Worm (Caenorhabditis elegans) whole organism, L4 larva: Measurements from ENCODE around the gene sru-25.

Source experiments
- F10B5.3 ChIP-seq: sonication (generic microtip); optimal IDR thresholded peaks from 2 replicates; lab custom pipeline; 2016; ENCODE audit warnings: mild to moderate bottlenecking, missing genetic modification characterization, missing compliant biosample characterization
- F44E2.7 ChIP-seq: fragments of 200-800 bp; sonication (Bioruptor generic); IDR thresholded peaks from 2 replicates; pipeline ENCODE4 v2.1.2; 2022; ENCODE audit warnings: missing genetic modification characterization, missing compliant biosample characterization
- T20F7.1 ChIP-seq: fragments of 200-800 bp; sonication (Bioruptor generic); optimal IDR thresholded peaks from 2 replicates; lab custom pipeline; 2018; ENCODE audit warnings: mild to moderate bottlenecking, missing genetic modification characterization, missing compliant biosample characterization
- Y48G9A.11 ChIP-seq: fragments of 200-800 bp; sonication (Bioruptor generic); IDR thresholded peaks from 2 replicates; pipeline ENCODE4 v1.3.6; 2022; ENCODE audit warnings: missing genetic modification reagents, missing genetic modification characterization, missing compliant biosample characterization
- Y75B8A.6 ChIP-seq: fragments of 200-800 bp; sonication (Bioruptor generic); IDR thresholded peaks from 2 replicates; pipeline ENCODE4 v1.3.6; 2022; ENCODE audit warnings: missing genetic modification reagents, missing genetic modification characterization, missing compliant biosample characterization
- ZK337.2 ChIP-seq: fragments of 200-800 bp; sonication (Bioruptor generic); IDR thresholded peaks from 2 replicates; pipeline ENCODE4 v1.3.6; 2022; ENCODE audit warnings: missing genetic modification reagents, missing genetic modification characterization, missing compliant biosample characterization
- ZK546.5 ChIP-seq, 2 experiments: sonication (generic microtip); optimal IDR thresholded peaks; 2 replicates each; lab custom pipeline; 2017; ENCODE audit warnings: missing biosample characterization in 2 of 2, missing genetic modification characterization in 2 of 2
- aly-2 ChIP-seq: sonication (generic microtip); optimal IDR thresholded peaks from 2 replicates; lab custom pipeline; 2018; ENCODE audit warnings: missing biosample characterization, missing genetic modification characterization
- ceh-44 ChIP-seq: fragments of 200-800 bp; sonication (Bioruptor generic); IDR thresholded peaks from 2 replicates; pipeline ENCODE4 v1.3.6; 2022; ENCODE audit warnings: missing genetic modification reagents, missing genetic modification characterization, missing compliant biosample characterization
- ctbp-1 ChIP-seq: fragments of 200-800 bp; sonication (Bioruptor generic); IDR thresholded peaks from 2 replicates; pipeline ENCODE4 v1.3.6; 2022; ENCODE audit warnings: missing genetic modification reagents, missing genetic modification characterization, missing compliant biosample characterization
- daf-12 ChIP-seq: fragments of 150-350 bp; optimal IDR thresholded peaks from 2 replicates; lab custom pipeline; 2014; ENCODE audit warnings: missing biosample characterization, missing genetic modification reagents, missing genetic modification characterization
- daf-16 ChIP-seq, 3 experiments: sonication (generic microtip); optimal IDR thresholded peaks; 2 replicates each; lab custom pipeline; 2016 to 2017; ENCODE audit warnings: missing genetic modification characterization in 3 of 3, missing genetic modification reagents in 3 of 3, mild to moderate bottlenecking in 2 of 3, missing compliant biosample characterization in 2 of 3, missing biosample characterization in 1 of 3, moderate library complexity in 1 of 3
- dmd-6 ChIP-seq: fragments of 200-800 bp; sonication (Bioruptor generic); IDR thresholded peaks from 2 replicates; pipeline ENCODE4 v1.3.6; 2022; ENCODE audit warnings: missing genetic modification reagents, missing genetic modification characterization, missing compliant biosample characterization
- dve-1 ChIP-seq: sonication (generic microtip); optimal IDR thresholded peaks from 2 replicates; lab custom pipeline; 2017; ENCODE audit warnings: antibody characterized with exemption, mild to moderate bottlenecking, missing genetic modification characterization, missing compliant biosample characterization; ENCODE audit not compliant: insufficient read depth
- egl-27 ChIP-seq: sonication (generic microtip); optimal IDR thresholded peaks from 3 replicates; lab custom pipeline; 2017; ENCODE audit warnings: missing biosample characterization, missing genetic modification reagents, missing genetic modification characterization
- fos-1 ChIP-seq: fragments of 150-350 bp; optimal IDR thresholded peaks from 2 replicates; lab custom pipeline; 2014; ENCODE audit warnings: missing biosample characterization, missing genetic modification characterization
- gei-8 ChIP-seq: fragments of 200-800 bp; sonication (Bioruptor generic); optimal IDR thresholded peaks from 2 replicates; lab custom pipeline; 2018; ENCODE audit warnings: mild to moderate bottlenecking, missing genetic modification characterization, missing compliant biosample characterization
- hif-1 ChIP-seq, 2 experiments: sonication (generic microtip); optimal IDR thresholded peaks; 2 replicates each; lab custom pipeline; 2016 to 2017; ENCODE audit warnings: missing compliant biosample characterization in 2 of 2, missing genetic modification characterization in 2 of 2, missing genetic modification reagents in 2 of 2, missing genotype in 2 of 2, mild to moderate bottlenecking in 1 of 2
- hlh-30 ChIP-seq: sonication (generic microtip); optimal IDR thresholded peaks from 2 replicates; lab custom pipeline; 2017; ENCODE audit warnings: antibody characterized with exemption, mild to moderate bottlenecking, missing genetic modification characterization, missing compliant biosample characterization; ENCODE audit not compliant: insufficient read depth
- hmg-1.1 ChIP-seq: fragments of 200-800 bp; sonication (Bioruptor generic); IDR thresholded peaks from 2 replicates; pipeline ENCODE4 v1.3.6; 2022; ENCODE audit warnings: missing genetic modification reagents, missing genetic modification characterization, missing compliant biosample characterization
- lin-1 ChIP-seq: fragments of 200-800 bp; sonication (Bioruptor generic); IDR thresholded peaks from 2 replicates; pipeline ENCODE4 v1.3.6; 2022; ENCODE audit warnings: missing genetic modification reagents, missing genetic modification characterization, missing compliant biosample characterization
- lin-13 ChIP-seq: fragments of 150-350 bp; optimal IDR thresholded peaks from 2 replicates; lab custom pipeline; 2014; ENCODE audit warnings: missing biosample characterization, missing genetic modification reagents, missing genetic modification characterization
- lin-38 ChIP-seq: fragments of 200-800 bp; sonication (Bioruptor generic); IDR thresholded peaks from 2 replicates; pipeline ENCODE4 v1.3.6; 2022; ENCODE audit warnings: missing genetic modification reagents, missing genetic modification characterization, missing compliant biosample characterization
- lin-39 ChIP-seq: fragments of 150-350 bp; optimal IDR thresholded peaks from 2 replicates; lab custom pipeline; 2014; ENCODE audit warnings: missing biosample characterization, missing genetic modification reagents, missing genetic modification characterization
- lir-3 ChIP-seq: sonication (generic microtip); optimal IDR thresholded peaks from 2 replicates; lab custom pipeline; 2016; ENCODE audit warnings: mild to moderate bottlenecking, missing genetic modification characterization, missing compliant biosample characterization
- lsy-2 ChIP-seq, 2 experiments: fragments of 150-350 bp in 1 of 2; sonication (generic microtip) in 1 of 2; optimal IDR thresholded peaks; 2 replicates each; lab custom pipeline; 2014 to 2017; ENCODE audit warnings: missing biosample characterization in 2 of 2, missing genetic modification characterization in 2 of 2
- mdl-1 ChIP-seq, 2 experiments: fragments of 150-350 bp in 1 of 2; sonication (generic microtip) in 1 of 2; optimal IDR thresholded peaks; 2 replicates each; lab custom pipeline; 2014 to 2017; ENCODE audit warnings: missing biosample characterization in 2 of 2, missing genetic modification characterization in 2 of 2
- mep-1 ChIP-seq: fragments of 150-350 bp; sonication (generic microtip); optimal IDR thresholded peaks from 3 replicates; lab custom pipeline; 2014; ENCODE audit warnings: missing biosample characterization, missing genetic modification characterization
- mes-2 ChIP-seq: sonication (generic microtip); optimal IDR thresholded peaks from 2 replicates; lab custom pipeline; 2016; ENCODE audit warnings: missing genotype, mild to moderate bottlenecking, missing genetic modification characterization, missing compliant biosample characterization; ENCODE audit not compliant: poor library complexity, severe bottlenecking
- nhr-28 ChIP-seq: fragments of 150-350 bp; optimal IDR thresholded peaks from 2 replicates; lab custom pipeline; 2014; ENCODE audit warnings: missing biosample characterization, missing genetic modification characterization
- nhr-48 ChIP-seq: sonication (generic microtip); optimal IDR thresholded peaks from 2 replicates; lab custom pipeline; 2016; ENCODE audit warnings: mild to moderate bottlenecking, missing genetic modification characterization, missing compliant biosample characterization
- nhr-6 ChIP-seq: fragments of 150-350 bp; optimal IDR thresholded peaks from 2 replicates; lab custom pipeline; 2014; ENCODE audit warnings: missing biosample characterization, missing genetic modification characterization
- pha-4 ChIP-seq, 2 experiments: fragments of 150-350 bp in 1 of 2; fragments of 200-800 bp in 1 of 2; sonication (Bioruptor generic) in 1 of 2; IDR thresholded peaks in 1 of 2; optimal IDR thresholded peaks in 1 of 2; 2 replicates each; pipeline versions ENCODE4 v1.3.6 to Lab custom; 2014 to 2022; ENCODE audit warnings: missing genetic modification characterization in 2 of 2, missing genetic modification reagents in 2 of 2, missing biosample characterization in 1 of 2, missing compliant biosample characterization in 1 of 2
- pqm-1 ChIP-seq: sonication (generic microtip); optimal IDR thresholded peaks from 2 replicates; lab custom pipeline; 2017; ENCODE audit warnings: missing biosample characterization, missing genetic modification characterization
- skn-1 ChIP-seq: fragments of 150-350 bp; optimal IDR thresholded peaks from 2 replicates; lab custom pipeline; 2014; ENCODE audit warnings: missing biosample characterization, missing genetic modification characterization
- snpc-1.2 ChIP-seq: fragments of 200-800 bp; sonication (Bioruptor generic); IDR thresholded peaks from 2 replicates; pipeline ENCODE4 v1.3.6; 2022; ENCODE audit warnings: missing genetic modification reagents, missing genetic modification characterization, missing compliant biosample characterization
- spr-1 ChIP-seq: sonication (generic microtip); optimal IDR thresholded peaks from 2 replicates; lab custom pipeline; 2016; ENCODE audit warnings: mild to moderate bottlenecking, missing genetic modification characterization, missing compliant biosample characterization
- spr-3 ChIP-seq: fragments of 200-800 bp; sonication (Bioruptor generic); optimal IDR thresholded peaks from 2 replicates; lab custom pipeline; 2018; ENCODE audit warnings: mild to moderate bottlenecking, missing genetic modification characterization, missing compliant biosample characterization
- tag-97 ChIP-seq: fragments of 200-800 bp; sonication (Bioruptor generic); IDR thresholded peaks from 2 replicates; pipeline ENCODE4 v1.3.6; 2022; ENCODE audit warnings: missing genetic modification characterization, missing compliant biosample characterization
- tra-1 ChIP-seq: fragments of 200-800 bp; sonication (Bioruptor generic); IDR thresholded peaks from 2 replicates; pipeline ENCODE4 v1.3.6; 2022; ENCODE audit warnings: missing genetic modification reagents, missing genetic modification characterization, missing compliant biosample characterization
- unc-39 ChIP-seq: sonication (generic microtip); optimal IDR thresholded peaks from 2 replicates; lab custom pipeline; 2017; ENCODE audit warnings: missing biosample characterization, missing genetic modification characterization
- unc-62 ChIP-seq, 3 experiments: fragments of 150-350 bp in 1 of 3; sonication (generic microtip); optimal IDR thresholded peaks in 2 of 3; peaks in 1 of 3; 1 replicate in 1 of 3; 2 replicates in 2 of 3; lab custom pipeline; 2014 to 2017; ENCODE audit warnings: missing biosample characterization in 3 of 3, missing genetic modification characterization in 3 of 3, missing genetic modification reagents in 3 of 3, missing genotype in 1 of 3
- vab-7 ChIP-seq: fragments of 200-800 bp; sonication (Bioruptor generic); IDR thresholded peaks from 2 replicates; pipeline ENCODE4 v1.3.6; 2022; ENCODE audit warnings: missing genetic modification reagents, missing genetic modification characterization, missing compliant biosample characterization
- ztf-11 ChIP-seq: fragments of 150-350 bp; optimal IDR thresholded peaks from 2 replicates; lab custom pipeline; 2014; ENCODE audit warnings: missing biosample characterization, missing genetic modification characterization
- ztf-7 ChIP-seq: fragments of 150-350 bp; optimal IDR thresholded peaks from 2 replicates; lab custom pipeline; 2014; ENCODE audit warnings: missing biosample characterization, missing genetic modification characterization

Gene sru-25

ce11 chrV:635630-636029 lies 38.5 kb downstream of the sru-25 start (continued):
- TF ChIP-seq mdl-1 (tag; optimal IDR thresholded peaks at IDR 0.05; lab: Kevin White, UChicago) = peak; percentile 15 to 74
- TF ChIP-seq snpc-1.2 (GFP tag; lab: Robert Waterston, UW) = no peak
- TF ChIP-seq tra-1 = no peak
- no peak for TF ChIP-seq lir-3 (tag; lab: Kevin White, UChicago)
- no peak for TF ChIP-seq pha-4 (GFP tag; IDR thresholded peaks at IDR 0.05; lab: Robert Waterston, UW)
- no peak for TF ChIP-seq pha-4 (tag; optimal IDR thresholded peaks at IDR 0.05; lab: Kevin White, UChicago)
- no peak for TF ChIP-seq unc-62 (GFP tag; optimal IDR thresholded peaks at IDR 0.05 in 1 of 2; lab: Kevin White, UChicago)
- TF ChIP-seq unc-62 (tag; optimal IDR thresholded peaks at IDR 0.05; lab: Kevin White, UChicago) = no peak
- TF ChIP-seq hif-1 (tag; optimal IDR thresholded peaks at IDR 0.05; lab: Kevin White, UChicago) = peak in 1 of 2 experiments; percentile 4
- peak; percentile 66 for TF ChIP-seq dve-1 (tag; lab: Kevin White, UChicago)
- no peak for TF ChIP-seq nhr-6 (tag; lab: Kevin White, UChicago)
- no peak for TF ChIP-seq unc-39
- no peak for TF ChIP-seq spr-3 (GFP tag; lab: Kevin White, UChicago)
- peak in 1 of 2 experiments; percentile 2 for TF ChIP-seq lsy-2 (tag; optimal IDR thresholded peaks at IDR 0.05; lab: Kevin White, UChicago)
- peak; percentile 66 for TF ChIP-seq pqm-1 (tag; lab: Kevin White, UChicago)
- TF ChIP-seq hmg-1.1 (GFP tag; lab: Robert Waterston, UW) = 0 out of 2 replicates have a peak, but pooled peaks have one; percentile 16
- no peak for TF ChIP-seq egl-27
- TF ChIP-seq daf-16 (GFP tag; optimal IDR thresholded peaks at IDR 0.05; lab: Kevin White, UChicago) = no peak
- TF ChIP-seq daf-16 (tag; optimal IDR thresholded peaks at IDR 0.05; lab: Kevin White, UChicago) = peak; percentile 40

ce11 chrV:634855-635254 lies 39.3 kb downstream of the sru-25 start, which contains the start of gene F48G7.10:
F48G7.10 (minus strand) TSS chrV:634955.
- TF ChIP-seq tra-1 (no peak), vab-7 (no peak), daf-12 (no peak), pqm-1 (tag; lab: Kevin White, UChicago) (no peak), ztf-11 (tag; lab: Kevin White, UChicago) (no peak), pha-4 (GFP tag; IDR thresholded peaks at IDR 0.05; lab: Robert Waterston, UW) (no peak), pha-4 (tag; optimal IDR thresholded peaks at IDR 0.05; lab: Kevin White, UChicago) (no peak), fos-1 (tag; lab: Kevin White, UChicago) (no peak)

ce11 chrV:631832-632231 lies 42.3 kb downstream of the sru-25 start:
- TF ChIP-seq gei-8 (GFP tag; lab: Kevin White, UChicago) = no peak
- no peak for TF ChIP-seq lin-13 (GFP tag; lab: Kevin White, UChicago)
- no peak for TF ChIP-seq ztf-7
- no peak for TF ChIP-seq ZK337.2 (GFP tag; lab: Robert Waterston, UW)
- TF ChIP-seq pqm-1 (tag; lab: Kevin White, UChicago) = no peak
- TF ChIP-seq spr-1 (tag; lab: Kevin White, UChicago) = no peak
- TF ChIP-seq nhr-28 (tag; lab: Kevin White, UChicago) = peak; percentile 48
- TF ChIP-seq aly-2 (tag; lab: Kevin White, UChicago) = no peak
- TF ChIP-seq dmd-6 (GFP tag; lab: Robert Waterston, UW) = 0 out of 2 replicates have a peak, but pooled peaks have one; percentile 18
- no peak for TF ChIP-seq lsy-2 (tag; optimal IDR thresholded peaks at IDR 0.05; lab: Kevin White, UChicago)
- TF ChIP-seq tag-97 = no peak
- TF ChIP-seq ZK546.5 (tag; optimal IDR thresholded peaks at IDR 0.05; lab: Kevin White, UChicago) = no peak
- no peak for TF ChIP-seq vab-7
- TF ChIP-seq daf-12 = no peak
- TF ChIP-seq hlh-30 (tag; lab: Kevin White, UChicago) = peak; percentile 10
- no peak for TF ChIP-seq lin-1 (GFP tag; lab: Robert Waterston, UW)
- peak; percentile 27 for TF ChIP-seq mes-2
- TF ChIP-seq lin-39 (tag; lab: Kevin White, UChicago) = no peak
- no peak for TF ChIP-seq F10B5.3 (tag; lab: Kevin White, UChicago)
- TF ChIP-seq ceh-44 = no peak
- no peak for TF ChIP-seq ctbp-1 (GFP tag; lab: Robert Waterston, UW)
- no peak for TF ChIP-seq T20F7.1 (GFP tag; lab: Kevin White, UChicago)
- TF ChIP-seq fos-1 (tag; lab: Kevin White, UChicago) = no peak
- no peak for TF ChIP-seq F44E2.7 (GFP tag; lab: Robert Waterston, UW)
- no peak for TF ChIP-seq Y75B8A.6 (GFP tag; lab: Robert Waterston, UW)
- TF ChIP-seq mep-1 = no peak
- no peak for TF ChIP-seq lin-38 (GFP tag; lab: Robert Waterston, UW)
- no peak for TF ChIP-seq skn-1 (tag; lab: Kevin White, UChicago)
- TF ChIP-seq dve-1 (tag; lab: Kevin White, UChicago) = peak; percentile 38
- TF ChIP-seq Y48G9A.11 (GFP tag; lab: Robert Waterston, UW) = no peak
- no peak for TF ChIP-seq nhr-48
